Fruit fly (Drosophila melanogaster) whole organism, adult: Measurements from ENCODE around the gene CG9503.

Experiments used
- CG11617 ChIP-seq: fragments of 200-800 bp; sonication (Bioruptor generic); optimal IDR thresholded peaks from 2 replicates; lab custom pipeline; 2017; ENCODE audit warnings: mild to moderate bottlenecking, missing biosample characterization, missing genetic modification reagents, missing genetic modification characterization
- CG33017 ChIP-seq: fragments of 200-800 bp; sonication (Bioruptor generic); optimal IDR thresholded peaks from 2 replicates; lab custom pipeline; 2018; ENCODE audit warnings: missing biosample characterization, mild to moderate bottlenecking, missing genetic modification characterization, moderate library complexity
- CG5204 ChIP-seq: fragments of 200-800 bp; sonication (Bioruptor generic); optimal IDR thresholded peaks from 2 replicates; lab custom pipeline; 2016; ENCODE audit warnings: missing biosample characterization, missing genetic modification characterization
- CG7045 ChIP-seq: fragments of 200-800 bp; sonication (Bioruptor generic); optimal IDR thresholded peaks from 2 replicates; lab custom pipeline; 2017; ENCODE audit warnings: missing biosample characterization, mild to moderate bottlenecking, missing genetic modification characterization
- CG7101 ChIP-seq: fragments of 200-800 bp; sonication (Bioruptor generic); optimal IDR thresholded peaks from 2 replicates; lab custom pipeline; 2018; ENCODE audit warnings: missing biosample characterization, mild to moderate bottlenecking, missing genetic modification characterization, moderate library complexity
- Clk ChIP-seq: fragments of 200-800 bp; sonication (Bioruptor generic); optimal IDR thresholded peaks from 2 replicates; lab custom pipeline; 2017; ENCODE audit warnings: missing biosample characterization, missing genetic modification characterization
- Mnt ChIP-seq: fragments of 200-800 bp; sonication (Bioruptor generic); optimal IDR thresholded peaks from 2 replicates; lab custom pipeline; 2016; ENCODE audit warnings: missing biosample characterization, mild to moderate bottlenecking, missing genetic modification characterization
- bab1 ChIP-seq: fragments of 200-800 bp; sonication (Bioruptor generic); optimal IDR thresholded peaks from 3 replicates; lab custom pipeline; 2019; ENCODE audit warnings: missing biosample characterization, mild to moderate bottlenecking, missing genetic modification characterization, moderate library complexity
- toe ChIP-seq: fragments of 200-800 bp; sonication (Bioruptor generic); optimal IDR thresholded peaks from 2 replicates; lab custom pipeline; 2016; ENCODE audit warnings: missing biosample characterization, missing genetic modification characterization

DNA sequence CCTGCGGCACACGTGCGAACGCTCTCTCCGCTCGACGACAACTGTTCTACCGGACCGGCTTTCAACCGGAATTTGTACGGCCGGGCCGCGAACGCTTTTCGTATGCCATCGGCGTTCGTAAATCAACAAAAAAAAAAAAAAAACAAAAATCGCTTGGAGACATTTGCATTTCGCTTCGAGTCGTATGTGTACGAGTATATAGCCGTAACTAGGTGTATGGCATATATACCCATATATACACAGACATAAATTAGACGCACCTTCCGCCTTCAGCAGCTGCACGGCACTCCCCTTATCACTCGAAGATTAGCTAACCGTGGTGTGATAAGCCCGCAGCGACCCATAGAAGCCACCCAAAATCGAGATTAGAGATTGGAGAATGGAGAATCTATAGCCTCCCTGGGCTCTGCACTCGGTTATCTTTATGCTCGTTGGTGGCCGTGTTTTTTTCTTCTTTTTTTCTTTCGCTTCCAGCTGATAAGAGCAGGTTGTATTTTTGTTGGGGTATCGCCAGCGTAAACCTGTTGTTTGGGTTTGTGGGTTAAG lies 17.7 kb downstream of the CG9503 start, which contains the start of gene CG9512:
- TF ChIP-seq Mnt (GFP tag; lab: Kevin White, UChicago) (peak; percentile 1), CG11617 (no peak), CG33017 (tag; lab: Kevin White, UChicago) (no peak), CG7045 (GFP tag; lab: Kevin White, UChicago) (no peak), bab1 (no peak), CG5204 (GFP tag; lab: Kevin White, UChicago) (no peak), Clk (no peak), CG7101 (tag; lab: Kevin White, UChicago) (no peak), toe (GFP tag; lab: Kevin White, UChicago) (no peak)
